Worm (Caenorhabditis elegans) whole organism, late embryonic: ENCODE measurements around the gene F12E12.1.

ENCODE experiments used
- ceh-34 ChIP-seq: sonication (generic microtip); optimal IDR thresholded peaks from 2 replicates; lab custom pipeline; 2016; ENCODE audit warnings: mild to moderate bottlenecking, missing genetic modification characterization, missing compliant biosample characterization
- ceh-48 ChIP-seq: sonication (generic microtip); optimal IDR thresholded peaks from 2 replicates; lab custom pipeline; 2016; ENCODE audit warnings: missing genetic modification characterization, inconsistent platforms, missing compliant biosample characterization
- lin-11 ChIP-seq: fragments of 200-800 bp; sonication (Bioruptor generic); optimal IDR thresholded peaks from 2 replicates; lab custom pipeline; 2018; ENCODE audit warnings: mild to moderate bottlenecking, missing genetic modification characterization, missing compliant biosample characterization
- pha-2 ChIP-seq: sonication (generic microtip); optimal IDR thresholded peaks from 2 replicates; lab custom pipeline; 2017; ENCODE audit warnings: mild to moderate bottlenecking, missing genetic modification characterization, missing compliant biosample characterization
- pha-4 ChIP-seq: fragments of 150-350 bp; optimal IDR thresholded peaks from 2 replicates; lab custom pipeline; 2018; ENCODE audit warnings: missing biosample characterization, missing genetic modification reagents, missing genetic modification characterization
- unc-42 ChIP-seq: sonication (generic microtip); optimal IDR thresholded peaks from 2 replicates; lab custom pipeline; 2016; ENCODE audit warnings: missing genotype, missing genetic modification characterization, missing compliant biosample characterization

ce11 chrII:3764486-3764885 is 22.8 kb downstream of the F12E12.1 start, which contains the start of gene srx-112:
- no peak for TF ChIP-seq unc-42 (tag; lab: Kevin White, UChicago)
- TF ChIP-seq pha-2 (tag; lab: Kevin White, UChicago): no peak
- TF ChIP-seq ceh-34: no peak
- TF ChIP-seq lin-11 (tag; lab: Kevin White, UChicago): no peak
- no peak for TF ChIP-seq pha-4 (tag; lab: Kevin White, UChicago)
- no peak for TF ChIP-seq ceh-48 (tag; lab: Kevin White, UChicago)
